Fruit fly (Drosophila melanogaster) whole organism, embryonic: ENCODE measurements around the gene CG43402.

Experiments used
- Abd-B ChIP-seq: fragments of 200-800 bp; sonication (Bioruptor generic); optimal IDR thresholded peaks from 2 replicates; lab custom pipeline; 2018; ENCODE audit warnings: missing biosample characterization, mild to moderate bottlenecking, missing genetic modification characterization, moderate library complexity
- Adf1 ChIP-seq: fragments of 200-800 bp; sonication (Bioruptor generic); IDR thresholded peaks from 2 replicates; pipeline ENCODE4 v1.3.6; 2022; ENCODE audit warnings: missing biosample characterization, missing genetic modification characterization
- Aef1 ChIP-seq: fragments of 200-800 bp; sonication (Bioruptor generic); IDR thresholded peaks from 3 replicates; pipeline ENCODE4 v1.3.6; 2022; ENCODE audit warnings: missing biosample characterization, missing genetic modification characterization
- C15 ChIP-seq: fragments of 200-800 bp; sonication (Bioruptor generic); IDR thresholded peaks from 3 replicates; pipeline ENCODE4 v1.3.6; 2022; ENCODE audit warnings: missing biosample characterization, missing genetic modification characterization
- CG11085 ChIP-seq: fragments of 200-800 bp; sonication (Bioruptor generic); IDR thresholded peaks from 2 replicates; pipeline ENCODE4 v1.3.6; 2022; ENCODE audit warnings: missing biosample characterization, missing genetic modification characterization
- CG11456 ChIP-seq: fragments of 200-800 bp; sonication (Bioruptor generic); IDR thresholded peaks from 3 replicates; pipeline ENCODE4 v1.3.6; 2022; ENCODE audit warnings: missing biosample characterization, missing genetic modification characterization
- CG11696 ChIP-seq: fragments of 200-800 bp; sonication (Bioruptor generic); IDR thresholded peaks from 2 replicates; pipeline ENCODE4 v1.3.6; 2022; ENCODE audit warnings: missing biosample characterization, missing genetic modification characterization
- CG12391 ChIP-seq: fragments of 200-800 bp; sonication (Bioruptor generic); optimal IDR thresholded peaks from 3 replicates; lab custom pipeline; 2018; ENCODE audit warnings: missing biosample characterization, mild to moderate bottlenecking, missing genetic modification characterization, moderate library complexity
- CG12659 ChIP-seq: fragments of 200-800 bp; sonication (Bioruptor generic); optimal IDR thresholded peaks from 3 replicates; lab custom pipeline; 2017; ENCODE audit warnings: mild to moderate bottlenecking, missing biosample characterization, missing genetic modification reagents, missing genetic modification characterization
- CG13775 ChIP-seq: fragments of 200-800 bp; sonication (Bioruptor generic); optimal IDR thresholded peaks from 3 replicates; lab custom pipeline; 2017; ENCODE audit warnings: missing biosample characterization, mild to moderate bottlenecking, missing genetic modification characterization
- CG14014 ChIP-seq: fragments of 200-800 bp; sonication (Bioruptor generic); IDR thresholded peaks from 2 replicates; pipeline ENCODE4 v1.3.6; 2022; ENCODE audit warnings: missing biosample characterization, missing genetic modification characterization
- CG1602 ChIP-seq: fragments of 200-800 bp; sonication (Bioruptor generic); optimal IDR thresholded peaks from 3 replicates; lab custom pipeline; 2016; ENCODE audit warnings: missing biosample characterization, missing genetic modification characterization
- CG16863 ChIP-seq: fragments of 200-800 bp; sonication (Bioruptor generic); optimal IDR thresholded peaks from 3 replicates; lab custom pipeline; 2016; ENCODE audit warnings: missing biosample characterization, missing genetic modification characterization
- CG1832 ChIP-seq: fragments of 200-800 bp; sonication (Bioruptor generic); optimal IDR thresholded peaks from 2 replicates; lab custom pipeline; 2017; ENCODE audit warnings: missing biosample characterization, mild to moderate bottlenecking, missing genetic modification characterization, inconsistent platforms
- CG18619 ChIP-seq: fragments of 200-800 bp; sonication (Bioruptor generic); optimal IDR thresholded peaks from 3 replicates; lab custom pipeline; 2017; ENCODE audit warnings: missing biosample characterization, mild to moderate bottlenecking, missing genetic modification characterization
- CG2199 ChIP-seq: fragments of 200-800 bp; sonication (Bioruptor generic); IDR thresholded peaks from 3 replicates; pipeline ENCODE4 v1.3.6; 2022; ENCODE audit warnings: missing biosample characterization, missing genetic modification characterization
- CG2889 ChIP-seq: fragments of 200-800 bp; sonication (Bioruptor generic); IDR thresholded peaks from 3 replicates; pipeline ENCODE4 v1.3.6; 2022; ENCODE audit warnings: missing biosample characterization, missing genetic modification characterization
- CG3163 ChIP-seq: fragments of 200-800 bp; sonication (Bioruptor generic); optimal IDR thresholded peaks from 3 replicates; lab custom pipeline; 2016; ENCODE audit warnings: missing biosample characterization, missing genetic modification characterization
- CG7786 ChIP-seq: fragments of 200-800 bp; sonication (Bioruptor generic); optimal IDR thresholded peaks from 2 replicates; lab custom pipeline; 2016; ENCODE audit warnings: missing biosample characterization, missing genetic modification characterization
- CG9817 ChIP-seq: fragments of 200-800 bp; sonication (Bioruptor generic); optimal IDR thresholded peaks from 2 replicates; lab custom pipeline; 2018; ENCODE audit warnings: missing biosample characterization, mild to moderate bottlenecking, missing genetic modification characterization, moderate library complexity
- Dek ChIP-seq: fragments of 200-800 bp; sonication (Bioruptor generic); optimal IDR thresholded peaks from 3 replicates; lab custom pipeline; 2019; ENCODE audit warnings: missing biosample characterization, mild to moderate bottlenecking, missing genetic modification characterization, moderate library complexity
- Ets65A ChIP-seq: fragments of 200-800 bp; sonication (Bioruptor generic); peaks from one replicate; lab custom pipeline; 2016; ENCODE audit warnings: missing biosample characterization, missing genetic modification characterization
- Fer1 ChIP-seq: fragments of 200-800 bp; sonication (Bioruptor generic); optimal IDR thresholded peaks from 2 replicates; lab custom pipeline; 2017; ENCODE audit warnings: missing biosample characterization, mild to moderate bottlenecking, missing genetic modification characterization
- Fer3 ChIP-seq: fragments of 200-800 bp; sonication (Bioruptor generic); optimal IDR thresholded peaks from 2 replicates; lab custom pipeline; 2018; ENCODE audit warnings: missing biosample characterization, mild to moderate bottlenecking, missing genetic modification characterization, moderate library complexity
- Hey ChIP-seq: fragments of 200-800 bp; sonication (Bioruptor generic); optimal IDR thresholded peaks from 3 replicates; lab custom pipeline; 2018; ENCODE audit warnings: missing biosample characterization, mild to moderate bottlenecking, missing genetic modification characterization
- Med ChIP-seq: fragments of 200-800 bp; sonication (Bioruptor generic); peaks from one replicate; lab custom pipeline; 2016; ENCODE audit warnings: missing biosample characterization, missing genetic modification characterization, mild to moderate bottlenecking, inconsistent platforms, moderate library complexity
- Rx ChIP-seq: fragments of 200-800 bp; sonication (Bioruptor generic); IDR thresholded peaks from 2 replicates; pipeline ENCODE4 v1.3.6; 2022; ENCODE audit warnings: missing biosample characterization, missing genetic modification characterization
- Xrp1 ChIP-seq: fragments of 200-800 bp; sonication (Bioruptor generic); IDR thresholded peaks from 2 replicates; pipeline ENCODE4 v1.3.6; 2022; ENCODE audit warnings: missing biosample characterization, missing genetic modification characterization
- ase ChIP-seq: fragments of 200-800 bp; sonication (Bioruptor generic); IDR thresholded peaks from 3 replicates; pipeline ENCODE4 v1.3.6; 2022; ENCODE audit warnings: missing biosample characterization, missing genetic modification characterization
- ato ChIP-seq: fragments of 200-800 bp; sonication (Bioruptor generic); IDR thresholded peaks from 2 replicates; pipeline ENCODE4 v1.3.6; 2022; ENCODE audit warnings: missing biosample characterization, missing genetic modification characterization; ENCODE audit not compliant: partially characterized antibody
- chinmo ChIP-seq: fragments of 200-800 bp; sonication (Bioruptor generic); IDR thresholded peaks from 4 replicates; pipeline ENCODE4 v1.3.6; 2022; ENCODE audit warnings: missing biosample characterization, missing genetic modification characterization; ENCODE audit not compliant: partially characterized antibody
- da ChIP-seq: fragments of 200-800 bp; sonication (Bioruptor generic); optimal IDR thresholded peaks from 2 replicates; lab custom pipeline; 2016; ENCODE audit warnings: missing biosample characterization, missing genetic modification characterization
- dan ChIP-seq: fragments of 200-800 bp; sonication (Bioruptor generic); IDR thresholded peaks from 2 replicates; pipeline ENCODE4 v1.3.6; 2022; ENCODE audit warnings: missing biosample characterization, missing genetic modification characterization
- dimm ChIP-seq: fragments of 200-800 bp; sonication (Bioruptor generic); IDR thresholded peaks from 2 replicates; pipeline ENCODE4 v1.3.6; 2022; ENCODE audit warnings: missing biosample characterization, missing genetic modification characterization
- gfzf ChIP-seq: fragments of 200-800 bp; sonication (Bioruptor generic); optimal IDR thresholded peaks from 2 replicates; lab custom pipeline; 2016; ENCODE audit warnings: missing biosample characterization, mild to moderate bottlenecking, missing genetic modification characterization, moderate library complexity
- ken ChIP-seq: fragments of 200-800 bp; sonication (Bioruptor generic); IDR thresholded peaks from 3 replicates; pipeline ENCODE4 v1.3.6; 2022; ENCODE audit warnings: missing biosample characterization, missing genetic modification characterization
- kni ChIP-seq: fragments of 200-800 bp; sonication (Bioruptor generic); optimal IDR thresholded peaks from 3 replicates; lab custom pipeline; 2017; ENCODE audit warnings: mild to moderate bottlenecking, missing biosample characterization, missing genetic modification reagents, missing genetic modification characterization
- mam ChIP-seq: fragments of 200-800 bp; sonication (Bioruptor generic); optimal IDR thresholded peaks from 3 replicates; lab custom pipeline; 2016; ENCODE audit warnings: missing biosample characterization, missing genetic modification characterization
- nau ChIP-seq: fragments of 200-800 bp; sonication (Bioruptor generic); optimal IDR thresholded peaks from 3 replicates; lab custom pipeline; 2017; ENCODE audit warnings: missing biosample characterization, mild to moderate bottlenecking, missing genetic modification characterization, missing genetic modification reagents
- nmo ChIP-seq: fragments of 200-800 bp; sonication (Bioruptor generic); optimal IDR thresholded peaks from 2 replicates; lab custom pipeline; 2018; ENCODE audit warnings: missing biosample characterization, mild to moderate bottlenecking, missing genetic modification characterization, moderate library complexity
- org-1 ChIP-seq: fragments of 200-800 bp; sonication (Bioruptor generic); optimal IDR thresholded peaks from 2 replicates; lab custom pipeline; 2017; ENCODE audit warnings: missing biosample characterization, missing genetic modification characterization
- prd ChIP-seq, 3 experiments: fragments of >200 bp in 2 of 3; fragments of 200-800 bp in 1 of 3; sonication (Bioruptor generic) in 1 of 3; optimal IDR thresholded peaks in 2 of 3; IDR thresholded peaks in 1 of 3; 2 replicates in 2 of 3; 3 replicates in 1 of 3; pipeline versions ENCODE4 v1.3.6 to Lab custom; 2017 to 2022; ENCODE audit warnings: missing biosample characterization in 1 of 3, missing genetic modification characterization in 1 of 3
- pum ChIP-seq: fragments of 200-800 bp; sonication (Bioruptor generic); optimal IDR thresholded peaks from 2 replicates; lab custom pipeline; 2016; ENCODE audit warnings: missing biosample characterization, missing genetic modification characterization
- row ChIP-seq: fragments of 200-800 bp; sonication (Bioruptor generic); IDR thresholded peaks from 3 replicates; pipeline ENCODE4 v1.3.6; 2022; ENCODE audit warnings: missing biosample characterization, missing genetic modification characterization
- so ChIP-seq: fragments of 200-800 bp; sonication (Bioruptor generic); IDR thresholded peaks from 3 replicates; pipeline ENCODE4 v1.3.6; 2022; ENCODE audit warnings: missing biosample characterization, missing genetic modification characterization
- tap ChIP-seq: fragments of 200-800 bp; optimal IDR thresholded peaks from 3 replicates; lab custom pipeline; 2019; ENCODE audit warnings: missing biosample characterization, mild to moderate bottlenecking, missing genetic modification characterization, moderate library complexity
- tgo ChIP-seq: fragments of 200-800 bp; sonication (Bioruptor generic); IDR thresholded peaks from 3 replicates; pipeline ENCODE4 v1.3.6; 2022; ENCODE audit warnings: missing biosample characterization, missing genetic modification characterization
- tin ChIP-seq: fragments of 200-800 bp; sonication (Bioruptor generic); optimal IDR thresholded peaks from 3 replicates; lab custom pipeline; 2016; ENCODE audit warnings: missing biosample characterization, missing genetic modification characterization
- usp ChIP-seq: fragments of >200 bp; optimal IDR thresholded peaks from 2 replicates; lab custom pipeline; 2017; ENCODE audit warnings: missing biosample characterization, missing genetic modification characterization
- z ChIP-seq: fragments of 200-800 bp; sonication (Bioruptor generic); IDR thresholded peaks from 3 replicates; pipeline ENCODE4 v1.3.6; 2022; ENCODE audit warnings: missing biosample characterization, missing genetic modification characterization
- zfh1 ChIP-seq: fragments of 200-800 bp; sonication (Bioruptor generic); IDR thresholded peaks from 3 replicates; pipeline ENCODE4 v1.3.6; 2022; ENCODE audit warnings: missing biosample characterization, missing genetic modification characterization

The CG43402 gene

dm6 chr2L:1427792-1428191 lies 14.6 kb upstream of the CG43402 start (continued):
- TF ChIP-seq gfzf, result no peak
- TF ChIP-seq CG2199 (GFP tag; lab: Robert Waterston, UW), result no peak
- TF ChIP-seq tap, result peak; percentile 14
- no peak for TF ChIP-seq Fer1
- TF ChIP-seq CG7786 (GFP tag; lab: Kevin White, UChicago), result peak; percentile 40
- peak; percentile 70 for TF ChIP-seq Rx (GFP tag; lab: Robert Waterston, UW)
- TF ChIP-seq CG16863, result no peak
- no peak for TF ChIP-seq dan
- no peak for TF ChIP-seq CG13775 (GFP tag; lab: Kevin White, UChicago)
- peak; percentile 16; the same call in 1 of the 3 replicates for TF ChIP-seq so (GFP tag; lab: Robert Waterston, UW)
- TF ChIP-seq Dek (tag; lab: Kevin White, UChicago), result no peak
- no peak for TF ChIP-seq CG2889
- TF ChIP-seq CG11085, result no peak
- TF ChIP-seq mam (GFP tag; lab: Kevin White, UChicago), result peak; percentile 18
- no peak for TF ChIP-seq prd (optimal IDR thresholded peaks at IDR 0.05; lab: Kevin White, UChicago)
- TF ChIP-seq prd (GFP tag; IDR thresholded peaks at IDR 0.05; lab: Robert Waterston, UW), result peak; percentile 45; the same call in 1 of the 3 replicates
- TF ChIP-seq kni (GFP tag; lab: Kevin White, UChicago), result no peak
- TF ChIP-seq CG1832 (GFP tag; lab: Kevin White, UChicago), result no peak
- peak; percentile 40; the same call in 1 of the 2 replicates for TF ChIP-seq Xrp1 (GFP tag; lab: Robert Waterston, UW)
- TF ChIP-seq CG9817 (tag; lab: Kevin White, UChicago), result no peak
- peak; percentile 35 for TF ChIP-seq org-1
- TF ChIP-seq row, result peak; percentile 42
- peak; percentile 74 for TF ChIP-seq Med (GFP tag; lab: Kevin White, UChicago)
- no peak for TF ChIP-seq Adf1
- no peak for TF ChIP-seq nmo (GFP tag; lab: Kevin White, UChicago)
- 0 out of 3 replicates have a peak, but pooled peaks have one; percentile 22 for TF ChIP-seq CG11456 (GFP tag; lab: Robert Waterston, UW)
- TF ChIP-seq Hey, result no peak
- TF ChIP-seq CG3163, result no peak
- TF ChIP-seq nau (GFP tag; lab: Kevin White, UChicago), result no peak
- TF ChIP-seq ken (GFP tag; lab: Robert Waterston, UW), result peak; percentile 58; the same call in 1 of the 3 replicates
- TF ChIP-seq Fer3 (tag; lab: Kevin White, UChicago), result no peak
- TF ChIP-seq dimm (GFP tag; lab: Robert Waterston, UW), result no peak
- peak; percentile 22 for TF ChIP-seq CG12391 (tag; lab: Kevin White, UChicago)
- TF ChIP-seq zfh1, result 0 out of 3 replicates have a peak, but pooled peaks have one; percentile 38
- no peak for TF ChIP-seq CG11696 (GFP tag; lab: Robert Waterston, UW)
- TF ChIP-seq CG14014 (GFP tag; lab: Robert Waterston, UW), result 0 out of 2 replicates have a peak, but pooled peaks have one; percentile 31
- TF ChIP-seq Aef1 (GFP tag; lab: Robert Waterston, UW), result 0 out of 3 replicates have a peak, but pooled peaks have one; percentile 9
- TF ChIP-seq da, result no peak
- TF ChIP-seq pum (GFP tag; lab: Kevin White, UChicago), result peak; percentile 15
- TF ChIP-seq chinmo (GFP tag; lab: Robert Waterston, UW), result no peak
- no peak for TF ChIP-seq ase (GFP tag; lab: Robert Waterston, UW)
- TF ChIP-seq CG12659 (GFP tag; lab: Kevin White, UChicago), result no peak
- no peak for TF ChIP-seq ato (GFP tag; lab: Robert Waterston, UW)
- TF ChIP-seq CG1602, result peak; percentile 40
- 0 out of 3 replicates have a peak, but pooled peaks have one; percentile 19 for TF ChIP-seq C15 (GFP tag; lab: Robert Waterston, UW)
- TF ChIP-seq usp (GFP tag; lab: Kevin White, UChicago), result no peak
- peak; percentile 37 for TF ChIP-seq Abd-B (GFP tag; lab: Kevin White, UChicago)
- peak; percentile 10 for TF ChIP-seq tin (GFP tag; lab: Kevin White, UChicago)
- TF ChIP-seq Ets65A (GFP tag; lab: Kevin White, UChicago), result no peak
- TF ChIP-seq tgo (GFP tag; lab: Robert Waterston, UW), result peak; percentile 14; the same call in 1 of the 3 replicates
- TF ChIP-seq CG18619 (GFP tag; lab: Kevin White, UChicago), result no peak
- TF ChIP-seq z (GFP tag; lab: Robert Waterston, UW), result no peak
